Fruit fly (Drosophila melanogaster) whole organism: ENCODE results near the gene CG10984.

Experiments
- CG8478 ChIP-seq: fragments of >200 bp; optimal IDR thresholded peaks from 2 replicates; lab custom pipeline; 2018; ENCODE audit warnings: inconsistent platforms
- Dll ChIP-seq: fragments of >200 bp; optimal IDR thresholded peaks from 2 replicates; lab custom pipeline; 2017
- EcR ChIP-seq, 2 experiments: fragments of >200 bp; optimal IDR thresholded peaks; 2 replicates each; lab custom pipeline; 2017; ENCODE audit warnings: missing biosample characterization in 2 of 2, missing genetic modification characterization in 2 of 2, missing genetic modification reagents in 2 of 2
- pan ChIP-seq: fragments of >200 bp; optimal IDR thresholded peaks from 2 replicates; lab custom pipeline; 2017
- psq ChIP-seq: fragments of >200 bp; optimal IDR thresholded peaks from 2 replicates; lab custom pipeline; 2017
- usp ChIP-seq: fragments of >200 bp; optimal IDR thresholded peaks from 2 replicates; lab custom pipeline; 2017; ENCODE audit warnings: missing biosample characterization, missing genetic modification characterization, mixed read lengths

CG10984 gene

dm6 chr3L:12749567-12750535, at the start of gene CG10984, which contains the start of gene Klc:
Gene CG10984 (plus strand): TSS chr3L:12750119.
Gene Klc (minus strand): TSS chr3L:12750056.
- TF ChIP-seq usp, result no peak
- TF ChIP-seq pan (lab: Kevin White, UChicago), result no peak
- TF ChIP-seq psq (lab: Kevin White, UChicago), result no peak
- TF ChIP-seq CG8478 (lab: Kevin White, UChicago), result no peak
- no peak for TF ChIP-seq EcR (GFP tag; optimal IDR thresholded peaks at IDR 0.05; lab: Kevin White, UChicago)
- no peak for TF ChIP-seq Dll (lab: Kevin White, UChicago)

- no peak for TF ChIP-seq CG8478 (lab: Kevin White, UChicago)
- no peak for TF ChIP-seq pan (lab: Kevin White, UChicago)
- TF ChIP-seq psq (lab: Kevin White, UChicago), result no peak
- no peak for TF ChIP-seq EcR (GFP tag; optimal IDR thresholded peaks at IDR 0.05; lab: Kevin White, UChicago)
- TF ChIP-seq usp, result no peak
- no peak for TF ChIP-seq Dll (lab: Kevin White, UChicago)
Observed at dm6 chr3L:12700509-12700995, 49.4 kb upstream of the CG10984 start.

dm6 chr3L:12701335-12701734, 48.6 kb upstream of the CG10984 start:
- no peak for TF ChIP-seq CG8478 (lab: Kevin White, UChicago)
- no peak for TF ChIP-seq EcR (GFP tag; optimal IDR thresholded peaks at IDR 0.05; lab: Kevin White, UChicago)
- TF ChIP-seq pan (lab: Kevin White, UChicago), result no peak
- no peak for TF ChIP-seq Dll (lab: Kevin White, UChicago)
- no peak for TF ChIP-seq psq (lab: Kevin White, UChicago)
- TF ChIP-seq usp, result no peak

dm6 chr3L:12703451-12704020, 46.4 kb upstream of the CG10984 start:
- TF ChIP-seq Dll (lab: Kevin White, UChicago) (no peak), psq (lab: Kevin White, UChicago) (no peak), EcR (GFP tag; optimal IDR thresholded peaks at IDR 0.05; lab: Kevin White, UChicago) (no peak), CG8478 (lab: Kevin White, UChicago) (no peak), pan (lab: Kevin White, UChicago) (no peak), usp (no peak)

dm6 chr3L:12704335-12704734, 45.6 kb upstream of the CG10984 start:
- no peak for TF ChIP-seq CG8478 (lab: Kevin White, UChicago)
- no peak for TF ChIP-seq EcR (GFP tag; optimal IDR thresholded peaks at IDR 0.05; lab: Kevin White, UChicago)
- TF ChIP-seq pan (lab: Kevin White, UChicago), result no peak

dm6 chr3L:12705377-12705776, 44.5 kb upstream of the CG10984 start:
- TF ChIP-seq EcR (GFP tag; optimal IDR thresholded peaks at IDR 0.05; lab: Kevin White, UChicago) (no peak), pan (lab: Kevin White, UChicago) (no peak)

- TF ChIP-seq usp, result no peak
- TF ChIP-seq CG8478 (lab: Kevin White, UChicago), result no peak
- TF ChIP-seq EcR (GFP tag; optimal IDR thresholded peaks at IDR 0.05; lab: Kevin White, UChicago), result no peak
- TF ChIP-seq pan (lab: Kevin White, UChicago), result no peak
- no peak for TF ChIP-seq psq (lab: Kevin White, UChicago)
- TF ChIP-seq Dll (lab: Kevin White, UChicago), result no peak
Observed at dm6 chr3L:12706456-12706855, 43.5 kb upstream of the CG10984 start.

dm6 chr3L:12711418-12711817, 38.5 kb upstream of the CG10984 start:
- no peak for TF ChIP-seq Dll (lab: Kevin White, UChicago)
- TF ChIP-seq EcR (GFP tag; optimal IDR thresholded peaks at IDR 0.05; lab: Kevin White, UChicago), result no peak
- TF ChIP-seq pan (lab: Kevin White, UChicago), result no peak
- TF ChIP-seq CG8478 (lab: Kevin White, UChicago), result no peak
- no peak for TF ChIP-seq usp
- no peak for TF ChIP-seq psq (lab: Kevin White, UChicago)

dm6 chr3L:12714588-12715196, 35.2 kb upstream of the CG10984 start:
- TF ChIP-seq EcR (GFP tag; optimal IDR thresholded peaks at IDR 0.05; lab: Kevin White, UChicago) (no peak), Dll (lab: Kevin White, UChicago) (no peak), CG8478 (lab: Kevin White, UChicago) (no peak), usp (no peak), pan (lab: Kevin White, UChicago) (no peak), psq (lab: Kevin White, UChicago) (no peak)

dm6 chr3L:12716661-12717060, 33.3 kb upstream of the CG10984 start:
- TF ChIP-seq EcR (GFP tag; optimal IDR thresholded peaks at IDR 0.05; lab: Kevin White, UChicago), result no peak

dm6 chr3L:12717621-12718020, 32.3 kb upstream of the CG10984 start:
- TF ChIP-seq CG8478 (lab: Kevin White, UChicago), result no peak
- TF ChIP-seq usp, result no peak

- TF ChIP-seq pan (lab: Kevin White, UChicago) (no peak), Dll (lab: Kevin White, UChicago) (no peak), usp (no peak), EcR (GFP tag; optimal IDR thresholded peaks at IDR 0.05; lab: Kevin White, UChicago) (no peak), CG8478 (lab: Kevin White, UChicago) (no peak), psq (lab: Kevin White, UChicago) (no peak)
Observed at dm6 chr3L:12720699-12721098, 29.2 kb upstream of the CG10984 start.
